Fruit fly (Drosophila melanogaster) whole organism, embryonic: ENCODE data around the gene CG12075.

Experiments
- Atf-2 ChIP-seq: fragments of 200-800 bp; sonication (Bioruptor generic); optimal IDR thresholded peaks from 2 replicates; lab custom pipeline; 2016; ENCODE audit warnings: missing biosample characterization, missing genetic modification characterization
- CG10431 ChIP-seq: fragments of 200-800 bp; sonication (Bioruptor generic); optimal IDR thresholded peaks from 3 replicates; lab custom pipeline; 2018; ENCODE audit warnings: missing biosample characterization, mild to moderate bottlenecking, missing genetic modification characterization
- CG14710 ChIP-seq: fragments of 200-800 bp; sonication (Bioruptor generic); optimal IDR thresholded peaks from 3 replicates; lab custom pipeline; 2019; ENCODE audit warnings: missing biosample characterization, mild to moderate bottlenecking, missing genetic modification characterization, moderate library complexity
- CG14965 ChIP-seq: fragments of 200-800 bp; sonication (Bioruptor generic); optimal IDR thresholded peaks from 2 replicates; lab custom pipeline; 2016; ENCODE audit warnings: missing biosample characterization, missing genetic modification characterization, borderline replicate concordance
- CG15601 ChIP-seq: fragments of 200-800 bp; sonication (Bioruptor generic); optimal IDR thresholded peaks from 3 replicates; lab custom pipeline; 2019; ENCODE audit warnings: missing biosample characterization, mild to moderate bottlenecking, missing genetic modification characterization, moderate library complexity
- CG17361 ChIP-seq: fragments of 200-800 bp; sonication (Bioruptor generic); IDR thresholded peaks from 3 replicates; pipeline ENCODE4 v1.3.6; 2022; ENCODE audit warnings: missing biosample characterization, missing genetic modification characterization
- CG2202 ChIP-seq: fragments of 200-800 bp; sonication (Bioruptor generic); optimal IDR thresholded peaks from 2 replicates; lab custom pipeline; 2018; ENCODE audit warnings: missing biosample characterization, mild to moderate bottlenecking, missing genetic modification characterization
- CG31365 ChIP-seq: fragments of 200-800 bp; sonication (Bioruptor generic); optimal IDR thresholded peaks from 2 replicates; lab custom pipeline; 2018; ENCODE audit warnings: missing biosample characterization, mild to moderate bottlenecking, missing genetic modification characterization
- CG31388 ChIP-seq: fragments of 200-800 bp; sonication (Bioruptor generic); optimal IDR thresholded peaks from 2 replicates; lab custom pipeline; 2016; ENCODE audit warnings: missing biosample characterization, missing genetic modification characterization
- CG32767 ChIP-seq: fragments of 200-800 bp; sonication (Bioruptor generic); IDR thresholded peaks from 2 replicates; pipeline ENCODE4 v1.3.6; 2022; ENCODE audit warnings: missing biosample characterization, missing genetic modification characterization
- CG34422 ChIP-seq: fragments of 200-800 bp; sonication (Bioruptor generic); IDR thresholded peaks from 3 replicates; pipeline ENCODE4 v1.3.6; 2022; ENCODE audit warnings: missing biosample characterization, missing genetic modification characterization
- CG4820 ChIP-seq: fragments of 200-800 bp; sonication (Bioruptor generic); optimal IDR thresholded peaks from 3 replicates; lab custom pipeline; 2016; ENCODE audit warnings: missing biosample characterization, missing genetic modification characterization
- CG6791 ChIP-seq: fragments of 200-800 bp; sonication (Bioruptor generic); IDR thresholded peaks from 3 replicates; pipeline ENCODE4 v1.3.6; 2022; ENCODE audit warnings: missing biosample characterization, missing genetic modification characterization; ENCODE audit not compliant: partially characterized antibody
- CG7271 ChIP-seq: fragments of 200-800 bp; sonication (Bioruptor generic); optimal IDR thresholded peaks from 2 replicates; lab custom pipeline; 2018; ENCODE audit warnings: missing biosample characterization, mild to moderate bottlenecking, missing genetic modification characterization, moderate library complexity
- CG7372 ChIP-seq: fragments of 200-800 bp; sonication (Bioruptor generic); IDR thresholded peaks from 2 replicates; pipeline ENCODE4 v1.3.6; 2022; ENCODE audit warnings: missing biosample characterization, missing genetic modification characterization
- CG8944 ChIP-seq: fragments of 200-800 bp; sonication (Bioruptor generic); optimal IDR thresholded peaks from 3 replicates; lab custom pipeline; 2016; ENCODE audit warnings: missing biosample characterization, missing genetic modification characterization
- CG9932 ChIP-seq: fragments of 200-800 bp; sonication (Bioruptor generic); IDR thresholded peaks from 2 replicates; pipeline ENCODE4 v1.3.6; 2022; ENCODE audit warnings: missing biosample characterization, missing genetic modification characterization
- CHES-1-like ChIP-seq: fragments of 200-800 bp; sonication (Bioruptor generic); optimal IDR thresholded peaks from 2 replicates; lab custom pipeline; 2016; ENCODE audit warnings: missing biosample characterization, missing genetic modification characterization
- Doc2 ChIP-seq: fragments of 200-800 bp; sonication (Bioruptor generic); IDR thresholded peaks from 2 replicates; pipeline ENCODE4 v1.3.6; 2022; ENCODE audit warnings: missing biosample characterization, missing genetic modification characterization
- Drgx ChIP-seq: fragments of 200-800 bp; sonication (Bioruptor generic); IDR thresholded peaks from 2 replicates; pipeline ENCODE4 v1.3.6; 2022; ENCODE audit warnings: missing biosample characterization, missing genetic modification characterization
- Ets97D ChIP-seq: fragments of 200-800 bp; sonication (Bioruptor generic); optimal IDR thresholded peaks from 3 replicates; lab custom pipeline; 2016; ENCODE audit warnings: missing biosample characterization, missing genetic modification characterization
- HLH54F ChIP-seq: fragments of 200-800 bp; sonication (Bioruptor generic); optimal IDR thresholded peaks from 3 replicates; lab custom pipeline; 2016; ENCODE audit warnings: missing biosample characterization, missing genetic modification characterization
- Hsf ChIP-seq: fragments of 200-800 bp; sonication (Bioruptor generic); optimal IDR thresholded peaks from 3 replicates; lab custom pipeline; 2016; ENCODE audit warnings: missing biosample characterization, missing genetic modification characterization
- Med ChIP-seq: fragments of 200-800 bp; sonication (Bioruptor generic); peaks from one replicate; lab custom pipeline; 2016; ENCODE audit warnings: missing biosample characterization, missing genetic modification characterization, mild to moderate bottlenecking, inconsistent platforms, moderate library complexity
- Mrtf ChIP-seq: fragments of 200-800 bp; sonication (Bioruptor generic); IDR thresholded peaks from 3 replicates; pipeline ENCODE4 v1.3.6; 2022; ENCODE audit warnings: missing biosample characterization, missing genetic modification characterization
- abd-A ChIP-seq: fragments of 200-800 bp; sonication (Bioruptor generic); optimal IDR thresholded peaks from 3 replicates; lab custom pipeline; 2019; ENCODE audit warnings: missing biosample characterization, mild to moderate bottlenecking, missing genetic modification characterization, moderate library complexity
- amos ChIP-seq: fragments of 200-800 bp; sonication (Bioruptor generic); IDR thresholded peaks from 2 replicates; pipeline ENCODE4 v1.3.6; 2022; ENCODE audit warnings: missing biosample characterization, missing genetic modification characterization; ENCODE audit not compliant: partially characterized antibody
- ara ChIP-seq: fragments of 200-800 bp; sonication (Bioruptor generic); IDR thresholded peaks from 2 replicates; pipeline ENCODE4 v1.3.6; 2022; ENCODE audit warnings: missing biosample characterization, missing genetic modification characterization
- az2 ChIP-seq: fragments of 200-800 bp; sonication (Bioruptor generic); optimal IDR thresholded peaks from 3 replicates; lab custom pipeline; 2016; ENCODE audit warnings: missing biosample characterization, missing genetic modification characterization
- bab2 ChIP-seq: fragments of 200-800 bp; sonication (Bioruptor generic); optimal IDR thresholded peaks from 2 replicates; lab custom pipeline; 2016; ENCODE audit warnings: missing biosample characterization, missing genetic modification characterization
- cas ChIP-seq: fragments of 200-800 bp; sonication (Bioruptor generic); IDR thresholded peaks from 2 replicates; pipeline ENCODE4 v1.3.6; 2022; ENCODE audit warnings: missing biosample characterization, missing genetic modification characterization
- dati ChIP-seq: fragments of 200-800 bp; sonication (Bioruptor generic); IDR thresholded peaks from 2 replicates; pipeline ENCODE4 v1.3.6; 2022; ENCODE audit warnings: missing biosample characterization, missing genetic modification characterization
- ems ChIP-seq: fragments of 200-800 bp; sonication (Bioruptor generic); optimal IDR thresholded peaks from 3 replicates; lab custom pipeline; 2016; ENCODE audit warnings: missing biosample characterization, missing genetic modification characterization
- esg ChIP-seq: fragments of 200-800 bp; sonication (Bioruptor generic); conservative IDR thresholded peaks from 2 replicates; pipeline ENCODE4 v1.3.6; 2022; ENCODE audit warnings: missing biosample characterization, missing genetic modification characterization
- gsb ChIP-seq: fragments of 200-800 bp; sonication (Bioruptor generic); IDR thresholded peaks from 2 replicates; pipeline ENCODE4 v1.3.6; 2022; ENCODE audit warnings: missing biosample characterization, missing genetic modification characterization
- gt ChIP-seq: fragments of 200-800 bp; sonication (Bioruptor generic); IDR thresholded peaks from 2 replicates; pipeline ENCODE4 v1.3.6; 2022; ENCODE audit warnings: missing biosample characterization, missing genetic modification characterization
- hkb ChIP-seq, 2 experiments: fragments of 200-800 bp in 1 of 2; fragments of >200 bp in 1 of 2; sonication (Bioruptor generic) in 1 of 2; IDR thresholded peaks in 1 of 2; optimal IDR thresholded peaks in 1 of 2; 2 replicates each; pipeline versions ENCODE4 v1.3.6 to Lab custom; 2017 to 2022; ENCODE audit warnings: missing biosample characterization in 1 of 2, missing genetic modification characterization in 1 of 2
- ind ChIP-seq: fragments of 200-800 bp; sonication (Bioruptor generic); optimal IDR thresholded peaks from 3 replicates; lab custom pipeline; 2016; ENCODE audit warnings: missing biosample characterization, missing genetic modification characterization
- kni ChIP-seq: fragments of 200-800 bp; sonication (Bioruptor generic); optimal IDR thresholded peaks from 3 replicates; lab custom pipeline; 2017; ENCODE audit warnings: mild to moderate bottlenecking, missing biosample characterization, missing genetic modification reagents, missing genetic modification characterization
- mirr ChIP-seq: fragments of 200-800 bp; sonication (Bioruptor generic); optimal IDR thresholded peaks from 3 replicates; lab custom pipeline; 2018; ENCODE audit warnings: missing biosample characterization, mild to moderate bottlenecking, missing genetic modification characterization
- onecut ChIP-seq: fragments of 200-800 bp; sonication (Bioruptor generic); IDR thresholded peaks from 2 replicates; pipeline ENCODE4 v1.3.6; 2022; ENCODE audit warnings: missing biosample characterization, missing genetic modification characterization
- peb ChIP-seq: fragments of 200-800 bp; sonication (Bioruptor generic); IDR thresholded peaks from 2 replicates; pipeline ENCODE4 v1.3.6; 2022; ENCODE audit warnings: missing biosample characterization, missing genetic modification characterization
- prd ChIP-seq, 3 experiments: fragments of >200 bp in 2 of 3; fragments of 200-800 bp in 1 of 3; sonication (Bioruptor generic) in 1 of 3; optimal IDR thresholded peaks in 2 of 3; IDR thresholded peaks in 1 of 3; 2 replicates in 2 of 3; 3 replicates in 1 of 3; pipeline versions ENCODE4 v1.3.6 to Lab custom; 2017 to 2022; ENCODE audit warnings: missing biosample characterization in 1 of 3, missing genetic modification characterization in 1 of 3
- stc ChIP-seq: fragments of 200-800 bp; sonication (Bioruptor generic); IDR thresholded peaks from 2 replicates; pipeline ENCODE4 v1.3.6; 2022; ENCODE audit warnings: missing biosample characterization, missing genetic modification characterization
- tin ChIP-seq: fragments of 200-800 bp; sonication (Bioruptor generic); optimal IDR thresholded peaks from 3 replicates; lab custom pipeline; 2016; ENCODE audit warnings: missing biosample characterization, missing genetic modification characterization
- tio ChIP-seq: fragments of 200-800 bp; sonication (Bioruptor generic); optimal IDR thresholded peaks from 2 replicates; lab custom pipeline; 2017; ENCODE audit warnings: missing biosample characterization, missing genetic modification characterization, inconsistent platforms
- vnd ChIP-seq: fragments of 200-800 bp; sonication (Bioruptor generic); IDR thresholded peaks from 3 replicates; pipeline ENCODE4 v1.3.6; 2022; ENCODE audit warnings: missing biosample characterization, missing genetic modification characterization; ENCODE audit not compliant: partially characterized antibody
- wek ChIP-seq: fragments of 200-800 bp; sonication (Bioruptor generic); optimal IDR thresholded peaks from 3 replicates; lab custom pipeline; 2018; ENCODE audit warnings: missing biosample characterization, mild to moderate bottlenecking, missing genetic modification characterization, moderate library complexity
- zen ChIP-seq: fragments of 200-800 bp; sonication (Bioruptor generic); optimal IDR thresholded peaks from 3 replicates; lab custom pipeline; 2018; ENCODE audit warnings: missing biosample characterization, mild to moderate bottlenecking, missing genetic modification characterization, moderate library complexity
- zf30C ChIP-seq: fragments of 200-800 bp; sonication (Bioruptor generic); optimal IDR thresholded peaks from 3 replicates; lab custom pipeline; 2018; ENCODE audit warnings: missing biosample characterization, mild to moderate bottlenecking, missing genetic modification characterization

CG12075 gene

DNA sequence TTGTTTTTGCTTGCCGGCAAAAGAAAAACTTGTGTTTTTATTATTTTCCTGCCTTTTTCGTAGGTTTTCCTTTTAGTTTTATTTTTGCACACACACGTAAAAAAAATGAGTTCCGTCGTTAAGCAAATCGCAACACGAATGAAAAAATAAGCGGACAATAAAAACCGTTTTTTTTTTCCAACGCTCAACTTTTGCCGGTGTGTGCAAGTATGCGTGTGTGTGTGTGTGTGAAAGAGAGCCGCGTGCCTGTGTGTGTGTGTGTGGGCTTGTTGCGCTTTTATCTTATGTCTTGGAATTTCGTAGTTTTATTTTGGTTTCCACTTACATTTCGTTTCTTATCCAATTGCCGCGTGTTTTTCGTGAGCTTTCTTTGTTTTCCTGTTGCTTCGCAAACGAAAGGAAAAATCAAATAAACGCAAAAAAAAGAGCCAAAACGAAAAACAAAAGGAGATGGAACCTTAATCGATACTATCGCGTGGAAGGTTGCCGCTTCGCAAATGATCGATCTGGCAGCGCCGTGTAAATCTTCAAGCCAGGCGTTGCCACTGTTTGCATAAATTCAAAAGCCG is 59.8 kb downstream of the CG12075 start, which contains the start of gene Moe (continued):
- TF ChIP-seq kni (no peak), CG34422 (GFP tag; lab: Robert Waterston, UW) (peak; percentile 50), bab2 (GFP tag; lab: Kevin White, UChicago) (peak; percentile 64), CG9932 (GFP tag; lab: Robert Waterston, UW) (peak; percentile 83), ara (GFP tag; lab: Robert Waterston, UW) (no peak), zen (tag; lab: Kevin White, UChicago) (peak; percentile 25), zf30C (GFP tag; lab: Kevin White, UChicago) (peak; percentile 10), CG31388 (GFP tag; lab: Kevin White, UChicago) (no peak), CHES-1-like (GFP tag; lab: Kevin White, UChicago) (peak; percentile 66), HLH54F (peak; percentile 68), CG7271 (tag; lab: Kevin White, UChicago) (no peak), CG15601 (tag; lab: Kevin White, UChicago) (no peak), CG10431 (GFP tag; lab: Kevin White, UChicago) (no peak), stc (GFP tag; lab: Robert Waterston, UW) (no peak), ems (GFP tag; lab: Kevin White, UChicago) (peak; percentile 54), CG32767 (GFP tag; lab: Robert Waterston, UW) (no peak), Atf-2 (GFP tag; lab: Kevin White, UChicago) (peak; percentile 45), CG6791 (peak; percentile 75), esg (GFP tag; lab: Robert Waterston, UW) (no peak), vnd (GFP tag; lab: Robert Waterston, UW) (peak; percentile 64; the same call in 2 of the 3 replicates), Med (peak; percentile 89), peb (no peak), prd (optimal IDR thresholded peaks at IDR 0.05; lab: Kevin White, UChicago) (no peak), prd (GFP tag; IDR thresholded peaks at IDR 0.05; lab: Robert Waterston, UW) (peak; percentile 58; the same call in 2 of the 3 replicates), hkb (optimal IDR thresholded peaks at IDR 0.05; lab: Kevin White, UChicago) (no peak), hkb (GFP tag; IDR thresholded peaks at IDR 0.05; lab: Robert Waterston, UW) (no peak), CG31365 (tag; lab: Kevin White, UChicago) (no peak), onecut (GFP tag; lab: Robert Waterston, UW) (peak; percentile 34), CG2202 (tag; lab: Kevin White, UChicago) (no peak), CG8944 (GFP tag; lab: Kevin White, UChicago) (peak; percentile 44), dati (GFP tag; lab: Robert Waterston, UW) (no peak), tin (GFP tag; lab: Kevin White, UChicago) (peak; percentile 57), CG14965 (GFP tag; lab: Kevin White, UChicago) (no peak), Ets97D (GFP tag; lab: Kevin White, UChicago) (peak; percentile 81), ind (GFP tag; lab: Kevin White, UChicago) (peak; percentile 63), Drgx (peak; percentile 40; the same call in 1 of the 2 replicates), CG14710 (tag; lab: Kevin White, UChicago) (peak; percentile 62), tio (no peak), Mrtf (peak; percentile 4; the same call in 1 of the 3 replicates), amos (peak; percentile 88; the same call in 1 of the 2 replicates), wek (GFP tag; lab: Kevin White, UChicago) (no peak), cas (GFP tag; lab: Robert Waterston, UW) (no peak), Doc2 (GFP tag; lab: Robert Waterston, UW) (no peak), abd-A (tag; lab: Kevin White, UChicago) (no peak), CG17361 (GFP tag; lab: Robert Waterston, UW) (0 out of 3 replicates have a peak, but pooled peaks have one; percentile 11), az2 (GFP tag; lab: Kevin White, UChicago) (peak; percentile 38), gsb (GFP tag; lab: Robert Waterston, UW) (no peak), Hsf (peak; percentile 69), gt (GFP tag; lab: Robert Waterston, UW) (no peak), CG4820 (peak; percentile 40), mirr (GFP tag; lab: Kevin White, UChicago) (no peak), CG7372 (GFP tag; lab: Robert Waterston, UW) (no peak)
